Fruit fly (Drosophila melanogaster): ENCODE measurements around the gene CG2617.

- TF ChIP-seq pan (optimal IDR thresholded peaks at IDR 0.05) (no peak), Dll (optimal IDR thresholded peaks at IDR 0.05) (no peak), CG8478 (optimal IDR thresholded peaks at IDR 0.05) (no peak), psq (optimal IDR thresholded peaks at IDR 0.05) (no peak), EcR (GFP tag; optimal IDR thresholded peaks at IDR 0.05) (no peak)
Measured at dm6 chr2L:20673737-20674461, 8.3 kb upstream of the CG2617 start.

Measured in whole organism.